Worm (Caenorhabditis elegans): Measurements from ENCODE around the gene unc-83.

Gene unc-83

ce11 chrV:6514887-6515324, 50.0 kb downstream of the unc-83 start, which contains the start of gene dpy-11 (continued):
- TF ChIP-seq athp-1 (tag; optimal IDR thresholded peaks at IDR 0.05) (peak; percentile 32), atf-7 (tag; optimal IDR thresholded peaks at IDR 0.05) (peak; percentile 55), ztf-25 (GFP tag; IDR thresholded peaks at IDR 0.05) (no peak), nhr-120 (GFP tag; IDR thresholded peaks at IDR 0.05) (no peak), ama-1 (optimal IDR thresholded peaks at IDR 0.05) (peak; percentile 98), ama-1 (GFP tag; optimal IDR thresholded peaks at IDR 0.05) (no peak), mxl-1 (tag; optimal IDR thresholded peaks at IDR 0.05) (no peak), lsy-27 (tag; optimal IDR thresholded peaks at IDR 0.05; ENCODE audit: borderline replicate concordance, insufficient read depth) (no peak), hsf-1 (GFP tag; IDR thresholded peaks at IDR 0.05) (peak; percentile 12; the same call in 1 of the 2 replicates), bed-2 (GFP tag; IDR thresholded peaks at IDR 0.05) (no peak), zim-3 (tag; optimal IDR thresholded peaks at IDR 0.05) (no peak), F22D6.2 (tag; optimal IDR thresholded peaks at IDR 0.05) (no peak), tbx-9 (tag; optimal IDR thresholded peaks at IDR 0.05; ENCODE audit: borderline replicate concordance) (no peak), ztf-6 (GFP tag; IDR thresholded peaks at IDR 0.05) (no peak), lsl-1 (GFP tag; optimal IDR thresholded peaks at IDR 0.05) (no peak), ztf-26 (tag; optimal IDR thresholded peaks at IDR 0.05) (peak; percentile 58), T07F8.4 (tag; optimal IDR thresholded peaks at IDR 0.05) (no peak), lag-1 (GFP tag; IDR thresholded peaks at IDR 0.05) (no peak), akir-1 (GFP tag; optimal IDR thresholded peaks at IDR 0.05) (no peak), F52B5.7 (tag; optimal IDR thresholded peaks at IDR 0.05) (peak; percentile 74), Y95B8A.8 (GFP tag; IDR thresholded peaks at IDR 0.05) (no peak), cebp-2 (GFP tag; IDR thresholded peaks at IDR 0.05) (peak; percentile 78; the same call in 1 of the 2 replicates), D2030.7 (GFP tag; IDR thresholded peaks at IDR 0.05) (no peak), ekl-4 (GFP tag; IDR thresholded peaks at IDR 0.05) (peak; percentile 65), K12H6.12 (tag; optimal IDR thresholded peaks at IDR 0.05) (no peak), madf-3 (GFP tag; IDR thresholded peaks at IDR 0.05) (peak; percentile 80), sea-2 (GFP tag; IDR thresholded peaks at IDR 0.05) (no peak), T26A5.8 (tag; optimal IDR thresholded peaks at IDR 0.05) (no peak), snpc-4 (GFP tag; optimal IDR thresholded peaks at IDR 0.05) (peak; percentile 21), snpc-4 (tag; optimal IDR thresholded peaks at IDR 0.05) (peak in 2 of 4 experiments; percentile 9 to 26), hrde-1 (tag; optimal IDR thresholded peaks at IDR 0.05; ENCODE audit: borderline replicate concordance) (peak; percentile 20), Y79H2A.3 (GFP tag; conservative IDR thresholded peaks at IDR 0.05) (no peak), aptf-2 (GFP tag; conservative IDR thresholded peaks at IDR 0.05) (no peak), K11D2.4 (GFP tag; IDR thresholded peaks at IDR 0.05) (peak; percentile 58; the same call in 1 of the 2 replicates), F10E7.11 (tag; optimal IDR thresholded peaks at IDR 0.05) (no peak), hlh-12 (tag; optimal IDR thresholded peaks at IDR 0.05) (no peak), dpff-1 (tag; optimal IDR thresholded peaks at IDR 0.05) (peak; percentile 21), ztf-3 (GFP tag; optimal IDR thresholded peaks at IDR 0.05) (no peak)

ce11 chrV:6515344-6515743, 50.5 kb downstream of the unc-83 start:
- peak; percentile 4; the same call in 1 of the 2 replicates for TF ChIP-seq hmg-20 (GFP tag; IDR thresholded peaks at IDR 0.05)
- peak; percentile 55; the same call in 1 of the 2 replicates for TF ChIP-seq madf-3 (GFP tag; IDR thresholded peaks at IDR 0.05)
- peak; percentile 37; the same call in 1 of the 2 replicates for TF ChIP-seq B0336.3 (GFP tag; IDR thresholded peaks at IDR 0.05)
- TF ChIP-seq tbx-9 (tag; optimal IDR thresholded peaks at IDR 0.05; ENCODE audit: borderline replicate concordance), result no peak
- TF ChIP-seq cebp-1 (GFP tag; IDR thresholded peaks at IDR 0.05), result no peak
- TF ChIP-seq cebp-1 (tag; optimal IDR thresholded peaks at IDR 0.05), result no peak
- TF ChIP-seq nfya-2 (GFP tag; IDR thresholded peaks at IDR 0.05), result 0 out of 2 replicates have a peak, but pooled peaks have one; percentile 34
- TF ChIP-seq ZK185.1 (tag; optimal IDR thresholded peaks at IDR 0.05; ENCODE audit: poor library complexity, severe bottlenecking), result peak; percentile 59
- TF ChIP-seq bed-1 (GFP tag; IDR thresholded peaks at IDR 0.05), result 0 out of 2 replicates have a peak, but pooled peaks have one; percentile 27
- no peak for TF ChIP-seq tlf-1 (GFP tag; optimal IDR thresholded peaks at IDR 0.05)
- peak; percentile 21 for TF ChIP-seq pha-4 (tag; optimal IDR thresholded peaks at IDR 0.05)

All from whole organism, young adult.